Worm (Caenorhabditis elegans): ENCODE data around the gene Y97E10B.1.

Gene Y97E10B.1

ce11 chrV:7943568-7943967, at the start of gene Y97E10B.1:
Y97E10B.1 (plus strand) TSS chrV:7943868.
- TF ChIP-seq Y53G8AR.9 (GFP tag; conservative IDR thresholded peaks at IDR 0.05), result no peak
- no peak for TF ChIP-seq attf-3 (GFP tag; conservative IDR thresholded peaks at IDR 0.05)
- no peak for TF ChIP-seq lin-40 (tag; optimal IDR thresholded peaks at IDR 0.05)
- TF ChIP-seq nfyb-1 (GFP tag; IDR thresholded peaks at IDR 0.05), result no peak
- no peak for TF ChIP-seq Y53F4B.3 (GFP tag; IDR thresholded peaks at IDR 0.05)
- no peak for TF ChIP-seq madf-6 (GFP tag; IDR thresholded peaks at IDR 0.05)
- no peak for TF ChIP-seq F23B12.7 (tag; optimal IDR thresholded peaks at IDR 0.05; ENCODE audit: insufficient read depth)
- no peak for TF ChIP-seq cebp-2 (GFP tag; IDR thresholded peaks at IDR 0.05)
- TF ChIP-seq lsy-27 (tag; optimal IDR thresholded peaks at IDR 0.05; ENCODE audit: borderline replicate concordance, insufficient read depth), result no peak
- no peak for TF ChIP-seq aptf-3 (GFP tag; IDR thresholded peaks at IDR 0.05)
- no peak for TF ChIP-seq madf-3 (GFP tag; IDR thresholded peaks at IDR 0.05)
- TF ChIP-seq dpl-1 (GFP tag; optimal IDR thresholded peaks at IDR 0.05), result no peak
- no peak for TF ChIP-seq ceh-58 (GFP tag; IDR thresholded peaks at IDR 0.05)
- TF ChIP-seq zfh-2 (GFP tag; conservative IDR thresholded peaks at IDR 0.05), result no peak
- no peak for TF ChIP-seq C06A6.2 (GFP tag; conservative IDR thresholded peaks at IDR 0.05)
- TF ChIP-seq F33H1.4 (GFP tag; IDR thresholded peaks at IDR 0.05), result no peak

DNA sequence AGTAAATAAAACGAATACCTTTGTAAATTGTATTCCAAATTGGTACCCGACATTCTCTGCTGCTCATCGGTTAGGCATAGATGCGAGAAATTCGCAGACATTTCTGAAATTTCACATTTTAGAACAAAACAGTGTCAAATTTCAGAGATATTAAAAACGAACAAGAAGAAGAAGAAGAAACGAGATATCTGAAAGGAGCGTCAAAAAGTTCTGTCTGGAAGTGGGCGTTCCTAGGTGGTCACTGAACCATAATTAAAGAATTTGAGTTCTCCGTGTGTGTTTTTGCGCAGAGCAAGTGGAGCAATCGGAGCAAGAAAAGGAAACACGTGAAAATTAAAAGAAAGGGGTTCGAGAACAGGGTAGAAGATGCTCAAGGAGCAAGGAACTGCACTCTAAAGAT, 43.9 kb upstream of the Y97E10B.1 start, which contains the start of gene F40A3.7:
Gene F40A3.7 (minus strand): TSS at position 101 of the 400 bp plus-strand sequence.
- TF ChIP-seq nhr-179 (tag; optimal IDR thresholded peaks at IDR 0.05), result no peak
- TF ChIP-seq ceh-91 (GFP tag; IDR thresholded peaks at IDR 0.05), result no peak
- TF ChIP-seq T26A5.8 (tag; optimal IDR thresholded peaks at IDR 0.05), result no peak
- TF ChIP-seq let-607 (tag; optimal IDR thresholded peaks at IDR 0.05), result no peak
- TF ChIP-seq mxl-1 (tag; optimal IDR thresholded peaks at IDR 0.05), result no peak
- no peak for TF ChIP-seq C06A6.2 (GFP tag; conservative IDR thresholded peaks at IDR 0.05)
- no peak for TF ChIP-seq fkh-3 (tag; optimal IDR thresholded peaks at IDR 0.05)
- TF ChIP-seq atf-7 (tag; optimal IDR thresholded peaks at IDR 0.05), result no peak
- no peak for TF ChIP-seq pha-4 (tag; optimal IDR thresholded peaks at IDR 0.05)
- no peak for TF ChIP-seq Y79H2A.3 (GFP tag; conservative IDR thresholded peaks at IDR 0.05)
- TF ChIP-seq F37B4.10 (GFP tag; IDR thresholded peaks at IDR 0.05), result no peak
- TF ChIP-seq lin-54 (GFP tag; optimal IDR thresholded peaks at IDR 0.05), result no peak
- no peak for TF ChIP-seq madf-8 (GFP tag; conservative IDR thresholded peaks at IDR 0.05)
- no peak for TF ChIP-seq rpc-1 (optimal IDR thresholded peaks at IDR 0.05)
- TF ChIP-seq rpc-1 (tag; optimal IDR thresholded peaks at IDR 0.05), result no peak

DNA sequence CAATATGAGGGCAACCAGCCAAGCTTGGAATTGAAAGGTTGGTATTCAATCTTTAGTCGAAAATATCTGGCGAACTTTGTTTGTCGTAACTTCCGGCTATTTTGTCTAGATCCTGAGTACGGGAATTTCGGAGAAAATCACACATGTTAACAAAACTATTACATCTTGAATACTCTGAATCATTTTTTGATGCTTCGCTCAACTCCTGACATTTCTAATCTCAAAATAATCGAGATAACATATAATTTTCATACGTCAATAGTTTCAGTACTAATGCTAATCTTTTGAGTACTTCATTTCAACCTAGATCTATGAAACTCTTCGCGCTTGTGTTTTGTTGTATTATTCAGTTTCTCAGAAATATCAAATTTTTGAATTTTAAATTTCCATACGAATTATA, 42.4 kb upstream of the Y97E10B.1 start:
- no peak for TF ChIP-seq lin-35 (GFP tag; optimal IDR thresholded peaks at IDR 0.05)
- TF ChIP-seq die-1 (tag; optimal IDR thresholded peaks at IDR 0.05), result no peak
- TF ChIP-seq tlf-1 (GFP tag; optimal IDR thresholded peaks at IDR 0.05), result no peak
- no peak for TF ChIP-seq zim-3 (tag; optimal IDR thresholded peaks at IDR 0.05)
- no peak for TF ChIP-seq nhr-80 (tag; optimal IDR thresholded peaks at IDR 0.05)
- no peak for TF ChIP-seq dpff-1 (tag; optimal IDR thresholded peaks at IDR 0.05)
- no peak for TF ChIP-seq F57C9.4 (tag; optimal IDR thresholded peaks at IDR 0.05)
- TF ChIP-seq akir-1 (GFP tag; optimal IDR thresholded peaks at IDR 0.05), result no peak
- no peak for TF ChIP-seq C06A6.2 (GFP tag; conservative IDR thresholded peaks at IDR 0.05)
- no peak for TF ChIP-seq zfh-2 (GFP tag; conservative IDR thresholded peaks at IDR 0.05)

Data from whole organism, young adult.